Fruit fly (Drosophila melanogaster) whole organism, embryonic: ENCODE results near the gene wfs1.

Source experiments
- Aef1 ChIP-seq: fragments of 200-800 bp; sonication (Bioruptor generic); IDR thresholded peaks from 3 replicates; pipeline ENCODE4 v1.3.6; 2022; ENCODE audit warnings: missing biosample characterization, missing genetic modification characterization
- Bdp1 ChIP-seq: fragments of 200-800 bp; sonication (Bioruptor generic); optimal IDR thresholded peaks from 3 replicates; lab custom pipeline; 2016; ENCODE audit warnings: missing biosample characterization, missing genetic modification characterization
- CG11696 ChIP-seq: fragments of 200-800 bp; sonication (Bioruptor generic); IDR thresholded peaks from 2 replicates; pipeline ENCODE4 v1.3.6; 2022; ENCODE audit warnings: missing biosample characterization, missing genetic modification characterization
- CG13424 ChIP-seq: fragments of 200-800 bp; sonication (Bioruptor generic); optimal IDR thresholded peaks from 2 replicates; lab custom pipeline; 2019; ENCODE audit warnings: missing biosample characterization, mild to moderate bottlenecking, missing genetic modification characterization, moderate library complexity
- CG18599 ChIP-seq: fragments of 200-800 bp; sonication (Bioruptor generic); optimal IDR thresholded peaks from 3 replicates; lab custom pipeline; 2017; ENCODE audit warnings: missing biosample characterization, missing genetic modification characterization, mild to moderate bottlenecking, moderate library complexity, missing genetic modification reagents
- CG2116 ChIP-seq: fragments of 200-800 bp; sonication (Bioruptor generic); optimal IDR thresholded peaks from 3 replicates; lab custom pipeline; 2018; ENCODE audit warnings: missing biosample characterization, mild to moderate bottlenecking, missing genetic modification characterization
- CG2199 ChIP-seq: fragments of 200-800 bp; sonication (Bioruptor generic); IDR thresholded peaks from 3 replicates; pipeline ENCODE4 v1.3.6; 2022; ENCODE audit warnings: missing biosample characterization, missing genetic modification characterization
- CG31365 ChIP-seq: fragments of 200-800 bp; sonication (Bioruptor generic); optimal IDR thresholded peaks from 2 replicates; lab custom pipeline; 2018; ENCODE audit warnings: missing biosample characterization, mild to moderate bottlenecking, missing genetic modification characterization
- CG34224 ChIP-seq: fragments of 200-800 bp; sonication (Bioruptor generic); IDR thresholded peaks from 3 replicates; pipeline ENCODE4 v1.3.6; 2022; ENCODE audit warnings: missing biosample characterization, missing genetic modification characterization; ENCODE audit not compliant: partially characterized antibody
- CG3995 ChIP-seq: fragments of 200-800 bp; sonication (Bioruptor generic); optimal IDR thresholded peaks from 3 replicates; lab custom pipeline; 2016; ENCODE audit warnings: missing biosample characterization, missing genetic modification characterization
- CG6175 ChIP-seq: fragments of 200-800 bp; sonication (Bioruptor generic); IDR thresholded peaks from 3 replicates; pipeline ENCODE4 v1.3.6; 2022; ENCODE audit warnings: missing biosample characterization, missing genetic modification characterization
- CG6765 ChIP-seq: fragments of 200-800 bp; sonication (Bioruptor generic); optimal IDR thresholded peaks from 3 replicates; lab custom pipeline; 2017; ENCODE audit warnings: missing biosample characterization, mild to moderate bottlenecking, missing genetic modification characterization
- CG7357 ChIP-seq: fragments of 200-800 bp; sonication (Bioruptor generic); IDR thresholded peaks from 3 replicates; pipeline ENCODE4 v1.3.6; 2022; ENCODE audit warnings: missing biosample characterization, missing genetic modification characterization
- CG8089 ChIP-seq: fragments of 200-800 bp; sonication (Bioruptor generic); optimal IDR thresholded peaks from 3 replicates; lab custom pipeline; 2016; ENCODE audit warnings: missing biosample characterization, missing genetic modification characterization
- CG8281 ChIP-seq: fragments of 200-800 bp; sonication (Bioruptor generic); optimal IDR thresholded peaks from 2 replicates; lab custom pipeline; 2018; ENCODE audit warnings: missing biosample characterization, mild to moderate bottlenecking, missing genetic modification characterization, moderate library complexity
- D19A ChIP-seq: fragments of 200-800 bp; optimal IDR thresholded peaks from 3 replicates; lab custom pipeline; 2019; ENCODE audit warnings: missing biosample characterization, mild to moderate bottlenecking, missing genetic modification characterization, moderate library complexity
- Drgx ChIP-seq: fragments of 200-800 bp; sonication (Bioruptor generic); IDR thresholded peaks from 2 replicates; pipeline ENCODE4 v1.3.6; 2022; ENCODE audit warnings: missing biosample characterization, missing genetic modification characterization
- Hey ChIP-seq: fragments of 200-800 bp; sonication (Bioruptor generic); optimal IDR thresholded peaks from 3 replicates; lab custom pipeline; 2018; ENCODE audit warnings: missing biosample characterization, mild to moderate bottlenecking, missing genetic modification characterization
- Med ChIP-seq: fragments of 200-800 bp; sonication (Bioruptor generic); peaks from one replicate; lab custom pipeline; 2016; ENCODE audit warnings: missing biosample characterization, missing genetic modification characterization, mild to moderate bottlenecking, inconsistent platforms, moderate library complexity
- NfI ChIP-seq: fragments of 200-800 bp; sonication (Bioruptor generic); optimal IDR thresholded peaks from 3 replicates; lab custom pipeline; 2018; ENCODE audit warnings: missing biosample characterization, mild to moderate bottlenecking, missing genetic modification characterization, moderate library complexity
- Oli ChIP-seq: fragments of 200-800 bp; sonication (Bioruptor generic); optimal IDR thresholded peaks from 2 replicates; lab custom pipeline; 2018; ENCODE audit warnings: missing biosample characterization, mild to moderate bottlenecking, missing genetic modification characterization, moderate library complexity
- abd-A ChIP-seq: fragments of 200-800 bp; sonication (Bioruptor generic); optimal IDR thresholded peaks from 3 replicates; lab custom pipeline; 2019; ENCODE audit warnings: missing biosample characterization, mild to moderate bottlenecking, missing genetic modification characterization, moderate library complexity
- ato ChIP-seq: fragments of 200-800 bp; sonication (Bioruptor generic); IDR thresholded peaks from 2 replicates; pipeline ENCODE4 v1.3.6; 2022; ENCODE audit warnings: missing biosample characterization, missing genetic modification characterization; ENCODE audit not compliant: partially characterized antibody
- danr ChIP-seq: fragments of 200-800 bp; sonication (Bioruptor generic); IDR thresholded peaks from 2 replicates; pipeline ENCODE4 v1.3.6; 2022; ENCODE audit warnings: missing biosample characterization, missing genetic modification characterization
- disco-r ChIP-seq: fragments of 200-800 bp; sonication (Bioruptor generic); optimal IDR thresholded peaks from 2 replicates; lab custom pipeline; 2016; ENCODE audit warnings: missing biosample characterization, missing genetic modification characterization
- dpn ChIP-seq, 2 experiments: fragments of 200-800 bp; sonication (Bioruptor generic); optimal IDR thresholded peaks; 3 replicates each; lab custom pipeline; 2016; ENCODE audit warnings: missing biosample characterization in 2 of 2, missing genetic modification characterization in 2 of 2
- gfzf ChIP-seq: fragments of 200-800 bp; sonication (Bioruptor generic); optimal IDR thresholded peaks from 2 replicates; lab custom pipeline; 2016; ENCODE audit warnings: missing biosample characterization, mild to moderate bottlenecking, missing genetic modification characterization, moderate library complexity
- gsb-n ChIP-seq: fragments of 200-800 bp; sonication (Bioruptor generic); optimal IDR thresholded peaks from 3 replicates; lab custom pipeline; 2018; ENCODE audit warnings: missing biosample characterization, mild to moderate bottlenecking, missing genetic modification characterization
- gt ChIP-seq: fragments of 200-800 bp; sonication (Bioruptor generic); IDR thresholded peaks from 2 replicates; pipeline ENCODE4 v1.3.6; 2022; ENCODE audit warnings: missing biosample characterization, missing genetic modification characterization
- her ChIP-seq: fragments of 200-800 bp; sonication (Bioruptor generic); optimal IDR thresholded peaks from 2 replicates; lab custom pipeline; 2016; ENCODE audit warnings: missing biosample characterization, missing genetic modification characterization
- kni ChIP-seq: fragments of 200-800 bp; sonication (Bioruptor generic); optimal IDR thresholded peaks from 3 replicates; lab custom pipeline; 2017; ENCODE audit warnings: mild to moderate bottlenecking, missing biosample characterization, missing genetic modification reagents, missing genetic modification characterization
- nerfin-1 ChIP-seq: fragments of 200-800 bp; sonication (Bioruptor generic); optimal IDR thresholded peaks from 3 replicates; lab custom pipeline; 2019; ENCODE audit warnings: missing biosample characterization, mild to moderate bottlenecking, missing genetic modification characterization, moderate library complexity
- oc ChIP-seq: fragments of 200-800 bp; sonication (Bioruptor generic); optimal IDR thresholded peaks from 2 replicates; lab custom pipeline; 2018; ENCODE audit warnings: missing biosample characterization, mild to moderate bottlenecking, missing genetic modification characterization, moderate library complexity
- pros ChIP-seq: fragments of 200-800 bp; sonication (Bioruptor generic); optimal IDR thresholded peaks from 3 replicates; lab custom pipeline; 2019; ENCODE audit warnings: missing biosample characterization, mild to moderate bottlenecking, missing genetic modification characterization, moderate library complexity
- scrt ChIP-seq: fragments of 200-800 bp; sonication (Bioruptor generic); optimal IDR thresholded peaks from 2 replicates; lab custom pipeline; 2018; ENCODE audit warnings: missing biosample characterization, mild to moderate bottlenecking, missing genetic modification characterization, moderate library complexity
- sd ChIP-seq: fragments of 200-800 bp; sonication (Bioruptor generic); optimal IDR thresholded peaks from 3 replicates; lab custom pipeline; 2018; ENCODE audit warnings: missing biosample characterization, mild to moderate bottlenecking, missing genetic modification characterization, moderate library complexity
- sens ChIP-seq: fragments of 200-800 bp; sonication (Bioruptor generic); peaks from one replicate; lab custom pipeline; 2016; ENCODE audit warnings: missing biosample characterization, missing genetic modification characterization
- seq ChIP-seq: fragments of 200-800 bp; sonication (Bioruptor generic); IDR thresholded peaks from 2 replicates; pipeline ENCODE4 v1.3.6; 2022; ENCODE audit warnings: missing biosample characterization, missing genetic modification characterization
- tap ChIP-seq: fragments of 200-800 bp; optimal IDR thresholded peaks from 3 replicates; lab custom pipeline; 2019; ENCODE audit warnings: missing biosample characterization, mild to moderate bottlenecking, missing genetic modification characterization, moderate library complexity
- tio ChIP-seq: fragments of 200-800 bp; sonication (Bioruptor generic); optimal IDR thresholded peaks from 2 replicates; lab custom pipeline; 2017; ENCODE audit warnings: missing biosample characterization, missing genetic modification characterization, inconsistent platforms
- tup ChIP-seq: fragments of 200-800 bp; sonication (Bioruptor generic); optimal IDR thresholded peaks from 2 replicates; lab custom pipeline; 2016; ENCODE audit warnings: missing biosample characterization, mild to moderate bottlenecking, missing genetic modification characterization, moderate library complexity
- twi ChIP-seq: fragments of 200-800 bp; optimal IDR thresholded peaks from 2 replicates; lab custom pipeline; 2019; ENCODE audit warnings: missing biosample characterization, mild to moderate bottlenecking, missing genetic modification characterization, moderate library complexity
- unc-4 ChIP-seq: fragments of 200-800 bp; sonication (Bioruptor generic); IDR thresholded peaks from 2 replicates; pipeline ENCODE4 v1.3.6; 2022; ENCODE audit warnings: missing biosample characterization, missing genetic modification characterization; ENCODE audit not compliant: partially characterized antibody
- zf30C ChIP-seq: fragments of 200-800 bp; sonication (Bioruptor generic); optimal IDR thresholded peaks from 3 replicates; lab custom pipeline; 2018; ENCODE audit warnings: missing biosample characterization, mild to moderate bottlenecking, missing genetic modification characterization

Gene wfs1

dm6 chr3R:22718937-22719606 is 28.9 kb upstream of the wfs1 start (continued):
- 0 out of 3 replicates have a peak, but pooled peaks have one; percentile 39 for TF ChIP-seq CG2199
- TF ChIP-seq CG6765 (GFP tag; lab: Kevin White, UChicago) = no peak
- peak; percentile 98 for TF ChIP-seq nerfin-1 (tag; lab: Kevin White, UChicago)
- TF ChIP-seq Bdp1 = no peak
- TF ChIP-seq Hey (tag; lab: Kevin White, UChicago) = peak; percentile 77
- no peak for TF ChIP-seq CG3995 (GFP tag; lab: Kevin White, UChicago)
- TF ChIP-seq gfzf (GFP tag; lab: Kevin White, UChicago) = no peak
- TF ChIP-seq danr (GFP tag; lab: Robert Waterston, UW) = no peak
- TF ChIP-seq unc-4 (GFP tag; lab: Robert Waterston, UW) = no peak
- no peak for TF ChIP-seq tup (GFP tag; lab: Kevin White, UChicago)
- no peak for TF ChIP-seq her (GFP tag; lab: Kevin White, UChicago)
- TF ChIP-seq oc (tag; lab: Kevin White, UChicago) = peak; percentile 42
- no peak for TF ChIP-seq CG7357 (GFP tag; lab: Robert Waterston, UW)
- TF ChIP-seq Aef1 (GFP tag; lab: Robert Waterston, UW) = no peak
- TF ChIP-seq scrt (GFP tag; lab: Kevin White, UChicago) = no peak
- TF ChIP-seq ato = no peak
- no peak for TF ChIP-seq CG34224 (GFP tag; lab: Robert Waterston, UW)
- TF ChIP-seq D19A (tag; lab: Kevin White, UChicago) = peak; percentile 94
- no peak for TF ChIP-seq Oli (tag; lab: Kevin White, UChicago)
- no peak for TF ChIP-seq zf30C (GFP tag; lab: Kevin White, UChicago)
- TF ChIP-seq Med (GFP tag; lab: Kevin White, UChicago) = peak; percentile 49
- peak; percentile 59 for TF ChIP-seq abd-A
- TF ChIP-seq Drgx (GFP tag; lab: Robert Waterston, UW) = no peak
- TF ChIP-seq NfI (GFP tag; lab: Kevin White, UChicago) = no peak
- no peak for TF ChIP-seq CG18599 (GFP tag; lab: Kevin White, UChicago)
- TF ChIP-seq disco-r (GFP tag; lab: Kevin White, UChicago) = no peak
- peak; percentile 13 for TF ChIP-seq tap (tag; lab: Kevin White, UChicago)
- TF ChIP-seq CG13424 (tag; lab: Kevin White, UChicago) = no peak
- peak; percentile 73 for TF ChIP-seq sd (tag; lab: Kevin White, UChicago)
- no peak for TF ChIP-seq CG8281 (tag; lab: Kevin White, UChicago)
- peak; percentile 79 for TF ChIP-seq gsb-n (tag; lab: Kevin White, UChicago)

dm6 chr3R:22718401-22718800 is 28.2 kb upstream of the wfs1 start:
- TF ChIP-seq sens (GFP tag; lab: Kevin White, UChicago) (peak; percentile 57), CG6175 (GFP tag; lab: Robert Waterston, UW) (no peak), CG8089 (GFP tag; lab: Kevin White, UChicago) (no peak), CG11696 (GFP tag; lab: Robert Waterston, UW) (no peak)

dm6 chr3R:22717863-22718262 is 27.7 kb upstream of the wfs1 start:
- TF ChIP-seq dpn (GFP tag; optimal IDR thresholded peaks at IDR 0.05; lab: Kevin White, UChicago) = no peak
- no peak for TF ChIP-seq CG2116 (GFP tag; lab: Kevin White, UChicago)
- peak; percentile 94 for TF ChIP-seq pros
- TF ChIP-seq twi (tag; lab: Kevin White, UChicago) = peak; percentile 9
- TF ChIP-seq CG31365 = no peak
- no peak for TF ChIP-seq tio (GFP tag; lab: Kevin White, UChicago)
- peak; percentile 31 for TF ChIP-seq nerfin-1 (tag; lab: Kevin White, UChicago)
- peak; percentile 23 for TF ChIP-seq kni
- TF ChIP-seq seq (GFP tag; lab: Robert Waterston, UW) = 0 out of 2 replicates have a peak, but pooled peaks have one; percentile 7
- TF ChIP-seq gt (GFP tag; lab: Robert Waterston, UW) = no peak
- TF ChIP-seq, all 482 proteins: peak for 5
